Worm (Caenorhabditis elegans) whole organism, L1 larva: ENCODE results near the gene srh-15.

ENCODE experiments used
- C34B4.2 ChIP-seq: sonication (generic microtip); optimal IDR thresholded peaks from 2 replicates; lab custom pipeline; 2017; ENCODE audit warnings: mild to moderate bottlenecking, missing genetic modification characterization, missing compliant biosample characterization
- alr-1 ChIP-seq: fragments of 200-800 bp; sonication (Bioruptor generic); optimal IDR thresholded peaks from 2 replicates; lab custom pipeline; 2018; ENCODE audit warnings: borderline replicate concordance, mild to moderate bottlenecking, missing genetic modification characterization, missing compliant biosample characterization
- blmp-1 ChIP-seq: fragments of 150-350 bp; optimal IDR thresholded peaks from 2 replicates; lab custom pipeline; 2014; ENCODE audit warnings: missing biosample characterization, missing genetic modification characterization
- ceh-8 ChIP-seq: fragments of 200-800 bp; sonication (Bioruptor generic); optimal IDR thresholded peaks from 2 replicates; lab custom pipeline; 2018; ENCODE audit warnings: mild to moderate bottlenecking, missing genetic modification characterization, moderate library complexity, missing compliant biosample characterization
- ceh-82 ChIP-seq, 3 experiments: fragments of 150-350 bp in 1 of 3; sonication (generic microtip) in 2 of 3; optimal IDR thresholded peaks; 2 replicates each; lab custom pipeline; 2014 to 2017; ENCODE audit warnings: missing biosample characterization in 3 of 3, missing genetic modification characterization in 3 of 3
- ceh-90 ChIP-seq: sonication (generic microtip); optimal IDR thresholded peaks from 2 replicates; lab custom pipeline; 2016; ENCODE audit warnings: missing genetic modification characterization, missing compliant biosample characterization
- ces-1 ChIP-seq: fragments of 150-350 bp; optimal IDR thresholded peaks from 2 replicates; lab custom pipeline; 2014; ENCODE audit warnings: missing biosample characterization, missing genetic modification reagents, missing genetic modification characterization
- efl-1 ChIP-seq, 4 experiments: fragments of 150-350 bp; optimal IDR thresholded peaks in 3 of 4; peaks in 1 of 4; 1 replicate in 1 of 4; 2 replicates in 3 of 4; lab custom pipeline; 2014; ENCODE audit warnings: missing biosample characterization in 2 of 4, missing genetic modification characterization in 2 of 4, missing genetic modification reagents in 2 of 4
- egl-13 ChIP-seq: sonication (generic microtip); optimal IDR thresholded peaks from 2 replicates; lab custom pipeline; 2016; ENCODE audit warnings: missing genotype, missing genetic modification reagents, missing genetic modification characterization, missing compliant biosample characterization
- elt-3 ChIP-seq, 6 experiments: fragments of 150-350 bp in 1 of 6; sonication (generic microtip); optimal IDR thresholded peaks; 2 replicates each; lab custom pipeline; 2017 to 2018; ENCODE audit warnings: missing biosample characterization in 6 of 6, missing genetic modification characterization in 6 of 6, inconsistent platforms in 1 of 6
- ets-5 ChIP-seq: fragments of 200-800 bp; sonication (Bioruptor generic); IDR thresholded peaks from 2 replicates; pipeline ENCODE4 v1.3.6; 2022; ENCODE audit warnings: missing genetic modification characterization, missing compliant biosample characterization
- fkh-8 ChIP-seq: sonication (generic microtip); optimal IDR thresholded peaks from 2 replicates; lab custom pipeline; 2016; ENCODE audit warnings: mild to moderate bottlenecking, missing genetic modification characterization, missing compliant biosample characterization
- hlh-4 ChIP-seq: sonication (generic microtip); optimal IDR thresholded peaks from 2 replicates; lab custom pipeline; 2016; ENCODE audit warnings: mild to moderate bottlenecking, missing genetic modification characterization, missing compliant biosample characterization
- isw-1 ChIP-seq: fragments of 200-800 bp; sonication (Bioruptor generic); IDR thresholded peaks from 2 replicates; pipeline ENCODE4 v1.3.6; 2022; ENCODE audit warnings: missing genetic modification characterization, missing compliant biosample characterization
- lin-14 ChIP-seq: fragments of 200-800 bp; sonication (Bioruptor generic); optimal IDR thresholded peaks from 2 replicates; lab custom pipeline; 2018; ENCODE audit warnings: mild to moderate bottlenecking, missing genetic modification characterization, moderate library complexity, missing compliant biosample characterization
- lin-39 ChIP-seq: fragments of 150-350 bp; optimal IDR thresholded peaks from 2 replicates; lab custom pipeline; 2014; ENCODE audit warnings: missing biosample characterization, missing genetic modification reagents, missing genetic modification characterization
- lir-3 ChIP-seq: sonication (generic microtip); optimal IDR thresholded peaks from 2 replicates; lab custom pipeline; 2016; ENCODE audit warnings: mild to moderate bottlenecking, missing genetic modification characterization, moderate library complexity, missing compliant biosample characterization; ENCODE audit not compliant: poor library complexity
- lsy-2 ChIP-seq, 2 experiments: fragments of 150-350 bp; optimal IDR thresholded peaks; 2 replicates each; lab custom pipeline; 2014; ENCODE audit warnings: missing biosample characterization in 2 of 2, missing genetic modification characterization in 2 of 2
- mab-9 ChIP-seq: fragments of 200-800 bp; sonication (Bioruptor generic); IDR thresholded peaks from 2 replicates; pipeline ENCODE4 v1.3.6; 2022; ENCODE audit warnings: missing genetic modification reagents, missing genetic modification characterization, missing compliant biosample characterization
- nhr-11 ChIP-seq: fragments of 150-350 bp; optimal IDR thresholded peaks from 2 replicates; lab custom pipeline; 2014; ENCODE audit warnings: missing biosample characterization, missing genetic modification characterization
- nhr-19 ChIP-seq: fragments of 200-800 bp; sonication (Bioruptor generic); conservative IDR thresholded peaks from 2 replicates; pipeline ENCODE4 v1.3.6; 2022; ENCODE audit warnings: missing genetic modification characterization, missing compliant biosample characterization
- nhr-20 ChIP-seq: sonication (generic microtip); optimal IDR thresholded peaks from 2 replicates; lab custom pipeline; 2016; ENCODE audit warnings: mild to moderate bottlenecking, missing genetic modification characterization, missing compliant biosample characterization
- nhr-237 ChIP-seq: fragments of 150-350 bp; optimal IDR thresholded peaks from 2 replicates; lab custom pipeline; 2014; ENCODE audit warnings: missing biosample characterization, missing genetic modification characterization
- nhr-47 ChIP-seq: sonication (generic microtip); optimal IDR thresholded peaks from 2 replicates; lab custom pipeline; 2016; ENCODE audit warnings: mild to moderate bottlenecking, missing genetic modification characterization, moderate library complexity, missing compliant biosample characterization
- nhr-71 ChIP-seq: sonication (generic microtip); optimal IDR thresholded peaks from 2 replicates; lab custom pipeline; 2016; ENCODE audit warnings: mild to moderate bottlenecking, missing genetic modification characterization, moderate library complexity, missing compliant biosample characterization
- nhr-90 ChIP-seq: sonication (generic microtip); optimal IDR thresholded peaks from 2 replicates; lab custom pipeline; 2016; ENCODE audit warnings: mild to moderate bottlenecking, missing genetic modification characterization, missing compliant biosample characterization; ENCODE audit not compliant: poor library complexity
- pag-3 ChIP-seq: sonication (generic microtip); optimal IDR thresholded peaks from 2 replicates; lab custom pipeline; 2017; ENCODE audit warnings: missing genetic modification characterization, mild to moderate bottlenecking, missing compliant biosample characterization, antibody characterized with exemption, borderline replicate concordance; ENCODE audit not compliant: insufficient read depth
- pax-3 ChIP-seq: fragments of 200-800 bp; sonication (Bioruptor generic); optimal IDR thresholded peaks from 2 replicates; lab custom pipeline; 2018; ENCODE audit warnings: mild to moderate bottlenecking, missing genetic modification characterization, moderate library complexity, missing compliant biosample characterization
- pqm-1 ChIP-seq: sonication (generic microtip); optimal IDR thresholded peaks from 3 replicates; lab custom pipeline; 2017; ENCODE audit warnings: missing biosample characterization, missing genetic modification characterization
- skn-1 ChIP-seq: fragments of 150-350 bp; optimal IDR thresholded peaks from 2 replicates; lab custom pipeline; 2014; ENCODE audit warnings: missing biosample characterization, missing genetic modification characterization
- snpc-4 ChIP-seq: fragments of 150-350 bp; optimal IDR thresholded peaks from 2 replicates; lab custom pipeline; 2014; ENCODE audit warnings: missing biosample characterization, missing genetic modification characterization
- snu-23 ChIP-seq: sonication (generic microtip); optimal IDR thresholded peaks from 2 replicates; lab custom pipeline; 2016; ENCODE audit warnings: missing genetic modification characterization, missing compliant biosample characterization
- sox-4 ChIP-seq: sonication (generic microtip); optimal IDR thresholded peaks from 2 replicates; lab custom pipeline; 2016; ENCODE audit warnings: missing genetic modification characterization, missing compliant biosample characterization
- swsn-7 ChIP-seq: sonication (generic microtip); optimal IDR thresholded peaks from 2 replicates; lab custom pipeline; 2016; ENCODE audit warnings: missing genetic modification characterization, missing compliant biosample characterization
- tbx-2 ChIP-seq: sonication (generic microtip); optimal IDR thresholded peaks from 2 replicates; lab custom pipeline; 2016; ENCODE audit warnings: missing genetic modification characterization, missing compliant biosample characterization
- unc-130 ChIP-seq: fragments of 150-350 bp; optimal IDR thresholded peaks from 2 replicates; lab custom pipeline; 2017; ENCODE audit warnings: missing biosample characterization, missing genetic modification characterization, inconsistent platforms
- unc-62 ChIP-seq: fragments of 150-350 bp; optimal IDR thresholded peaks from 2 replicates; lab custom pipeline; 2014; ENCODE audit warnings: missing biosample characterization, missing genetic modification reagents, missing genetic modification characterization
- unc-98 ChIP-seq: fragments of 200-800 bp; sonication (Bioruptor generic); IDR thresholded peaks from 2 replicates; pipeline ENCODE4 v1.3.6; 2022; ENCODE audit warnings: missing genetic modification characterization, missing compliant biosample characterization
- zag-1 ChIP-seq: fragments of 150-350 bp; optimal IDR thresholded peaks from 2 replicates; lab custom pipeline; 2014; ENCODE audit warnings: missing biosample characterization, missing genetic modification characterization

Gene srh-15

ce11 chrV:13358823-13359592, 38.2 kb downstream of the srh-15 start, which contains the start of gene F32H5.3 (continued):
- TF ChIP-seq isw-1 (GFP tag; lab: Robert Waterston, UW) (no peak), alr-1 (tag; lab: Kevin White, UChicago) (no peak), lin-39 (no peak), unc-62 (GFP tag; lab: Kevin White, UChicago) (no peak), ceh-82 (tag; optimal IDR thresholded peaks at IDR 0.05; lab: Kevin White, UChicago) (no peak), lin-14 (GFP tag; lab: Kevin White, UChicago) (peak; percentile 67), mab-9 (GFP tag; lab: Robert Waterston, UW) (no peak), C34B4.2 (tag; lab: Kevin White, UChicago) (no peak), snu-23 (GFP tag; lab: Kevin White, UChicago) (peak; percentile 54), nhr-71 (tag; lab: Kevin White, UChicago) (peak; percentile 64), blmp-1 (peak; percentile 17), swsn-7 (tag; lab: Kevin White, UChicago) (no peak), nhr-47 (no peak)

- no peak for TF ChIP-seq efl-1 (optimal IDR thresholded peaks at IDR 0.05; lab: Kevin White, UChicago)
- TF ChIP-seq efl-1 (GFP tag; optimal IDR thresholded peaks at IDR 0.05 in 1 of 2; lab: Kevin White, UChicago) = peak in 1 of 2 experiments; percentile 90
- no peak for TF ChIP-seq nhr-19 (GFP tag; lab: Robert Waterston, UW)
Measured at ce11 chrV:13360254-13360653, 39.5 kb downstream of the srh-15 start, which contains the start of gene F32H5.4. TSS of gene F32H5.4 (plus strand) at chrV:13360554.

ce11 chrV:13363415-13363814, 42.6 kb downstream of the srh-15 start, which contains the start of gene srg-46:
TSS of gene srg-46 (plus strand) at chrV:13363715.
- TF ChIP-seq ceh-8 (peak; percentile 21), nhr-20 (tag; lab: Kevin White, UChicago) (no peak), unc-98 (GFP tag; lab: Robert Waterston, UW) (no peak), skn-1 (tag; lab: Kevin White, UChicago) (no peak)

- TF ChIP-seq lsy-2 (tag; optimal IDR thresholded peaks at IDR 0.05; lab: Kevin White, UChicago) = no peak
- no peak for TF ChIP-seq nhr-90 (tag; lab: Kevin White, UChicago)
- no peak for TF ChIP-seq pqm-1 (tag; lab: Kevin White, UChicago)
- TF ChIP-seq, all 84 proteins: peak for 0
Measured at ce11 chrV:13364227-13364626, 43.5 kb downstream of the srh-15 start.

- TF ChIP-seq nhr-237 (tag; lab: Kevin White, UChicago) = peak; percentile 13
- peak; percentile 58 for TF ChIP-seq nhr-47
- TF ChIP-seq nhr-90 (tag; lab: Kevin White, UChicago) = no peak
- TF ChIP-seq ets-5 (GFP tag; lab: Robert Waterston, UW) = no peak
- TF ChIP-seq lin-39 = peak; percentile 2
- TF ChIP-seq hlh-4 (tag; lab: Kevin White, UChicago) = peak; percentile 65
- no peak for TF ChIP-seq ces-1 (GFP tag; lab: Kevin White, UChicago)
- TF ChIP-seq fkh-8 (tag; lab: Kevin White, UChicago) = peak; percentile 46
- peak; percentile 1 to 9 for TF ChIP-seq lsy-2 (tag; optimal IDR thresholded peaks at IDR 0.05; lab: Kevin White, UChicago)
- peak; percentile 40 for TF ChIP-seq nhr-71 (tag; lab: Kevin White, UChicago)
Measured at ce11 chrV:13366488-13366887, 45.7 kb downstream of the srh-15 start.

ce11 chrV:13367024-13367423, 46.2 kb downstream of the srh-15 start, which contains the start of gene srx-125:
TSS of gene srx-125 (plus strand) at chrV:13367324.
- TF ChIP-seq snpc-4 = no peak
- no peak for TF ChIP-seq lir-3 (tag; lab: Kevin White, UChicago)
- TF ChIP-seq hlh-4 (tag; lab: Kevin White, UChicago) = no peak
- no peak for TF ChIP-seq egl-13 (tag; lab: Kevin White, UChicago)
- no peak for TF ChIP-seq snu-23 (GFP tag; lab: Kevin White, UChicago)
- TF ChIP-seq sox-4 (tag; lab: Kevin White, UChicago) = no peak
- no peak for TF ChIP-seq zag-1 (tag; lab: Kevin White, UChicago)
- TF ChIP-seq ceh-8 = no peak
- TF ChIP-seq fkh-8 (tag; lab: Kevin White, UChicago) = no peak
- TF ChIP-seq unc-130 = no peak
- no peak for TF ChIP-seq pag-3 (tag; lab: Kevin White, UChicago)
- no peak for TF ChIP-seq pax-3
- TF ChIP-seq nhr-11 = no peak
- no peak for TF ChIP-seq tbx-2 (tag; lab: Kevin White, UChicago)
- TF ChIP-seq elt-3 (tag; optimal IDR thresholded peaks at IDR 0.05; lab: Kevin White, UChicago) = no peak
- TF ChIP-seq ceh-90 (tag; lab: Kevin White, UChicago) = no peak
